Fruit fly (Drosophila melanogaster) whole organism, embryonic: Measurements from ENCODE around the gene fmt.

ENCODE experiments used
- ATbp ChIP-seq: fragments of 200-800 bp; sonication (Bioruptor generic); optimal IDR thresholded peaks from 2 replicates; lab custom pipeline; 2017; ENCODE audit warnings: missing biosample characterization, mild to moderate bottlenecking, missing genetic modification characterization, missing genetic modification reagents
- Adf1 ChIP-seq: fragments of 200-800 bp; sonication (Bioruptor generic); IDR thresholded peaks from 2 replicates; pipeline ENCODE4 v1.3.6; 2022; ENCODE audit warnings: missing biosample characterization, missing genetic modification characterization
- Blimp-1 ChIP-seq: fragments of 200-800 bp; sonication (Bioruptor generic); optimal IDR thresholded peaks from 3 replicates; lab custom pipeline; 2018; ENCODE audit warnings: missing biosample characterization, missing genetic modification characterization, mild to moderate bottlenecking, moderate library complexity, missing genetic modification reagents
- CG13123 ChIP-seq: fragments of 200-800 bp; sonication (Bioruptor generic); optimal IDR thresholded peaks from 2 replicates; lab custom pipeline; 2016; ENCODE audit warnings: missing biosample characterization, missing genetic modification characterization
- CG13775 ChIP-seq: fragments of 200-800 bp; sonication (Bioruptor generic); optimal IDR thresholded peaks from 3 replicates; lab custom pipeline; 2017; ENCODE audit warnings: missing biosample characterization, mild to moderate bottlenecking, missing genetic modification characterization
- CG14441 ChIP-seq: fragments of 200-800 bp; sonication (Bioruptor generic); IDR thresholded peaks from 2 replicates; pipeline ENCODE4 v1.3.6; 2022; ENCODE audit warnings: missing biosample characterization, missing genetic modification characterization
- CG14965 ChIP-seq: fragments of 200-800 bp; sonication (Bioruptor generic); optimal IDR thresholded peaks from 2 replicates; lab custom pipeline; 2016; ENCODE audit warnings: missing biosample characterization, missing genetic modification characterization, borderline replicate concordance
- CG15269 ChIP-seq: fragments of 200-800 bp; sonication (Bioruptor generic); optimal IDR thresholded peaks from 2 replicates; lab custom pipeline; 2018; ENCODE audit warnings: missing biosample characterization, mild to moderate bottlenecking, missing genetic modification characterization, moderate library complexity
- CG1529 ChIP-seq: fragments of 200-800 bp; sonication (Bioruptor generic); optimal IDR thresholded peaks from 3 replicates; lab custom pipeline; 2018; ENCODE audit warnings: missing biosample characterization, missing genetic modification characterization
- CG15514 ChIP-seq: fragments of 200-800 bp; sonication (Bioruptor generic); optimal IDR thresholded peaks from 3 replicates; lab custom pipeline; 2017; ENCODE audit warnings: missing biosample characterization, missing genetic modification characterization, mild to moderate bottlenecking, moderate library complexity, missing genetic modification reagents
- CG16815 ChIP-seq: fragments of 200-800 bp; sonication (Bioruptor generic); optimal IDR thresholded peaks from 3 replicates; lab custom pipeline; 2017; ENCODE audit warnings: missing biosample characterization, mild to moderate bottlenecking, missing genetic modification characterization
- CG16863 ChIP-seq: fragments of 200-800 bp; sonication (Bioruptor generic); optimal IDR thresholded peaks from 3 replicates; lab custom pipeline; 2016; ENCODE audit warnings: missing biosample characterization, missing genetic modification characterization
- CG17568 ChIP-seq: fragments of 200-800 bp; sonication (Bioruptor generic); optimal IDR thresholded peaks from 2 replicates; lab custom pipeline; 2018; ENCODE audit warnings: missing biosample characterization, mild to moderate bottlenecking, missing genetic modification characterization, moderate library complexity
- CG17912 ChIP-seq: fragments of 200-800 bp; sonication (Bioruptor generic); optimal IDR thresholded peaks from 2 replicates; lab custom pipeline; 2018; ENCODE audit warnings: missing biosample characterization, mild to moderate bottlenecking, missing genetic modification characterization
- CG2129 ChIP-seq: fragments of 200-800 bp; sonication (Bioruptor generic); IDR thresholded peaks from 2 replicates; pipeline ENCODE4 v1.3.6; 2022; ENCODE audit warnings: missing biosample characterization, missing genetic modification characterization; ENCODE audit not compliant: partially characterized antibody
- CG2875 ChIP-seq: fragments of 200-800 bp; sonication (Bioruptor generic); optimal IDR thresholded peaks from 2 replicates; lab custom pipeline; 2017; ENCODE audit warnings: missing biosample characterization, mild to moderate bottlenecking, missing genetic modification characterization, missing genetic modification reagents
- CG7987 ChIP-seq: fragments of 200-800 bp; sonication (Bioruptor generic); optimal IDR thresholded peaks from 2 replicates; lab custom pipeline; 2018; ENCODE audit warnings: missing biosample characterization, mild to moderate bottlenecking, missing genetic modification characterization, moderate library complexity
- CG9876 ChIP-seq: fragments of 200-800 bp; sonication (Bioruptor generic); optimal IDR thresholded peaks from 2 replicates; lab custom pipeline; 2016; ENCODE audit warnings: missing biosample characterization, missing genetic modification characterization
- CG9932 ChIP-seq: fragments of 200-800 bp; sonication (Bioruptor generic); IDR thresholded peaks from 2 replicates; pipeline ENCODE4 v1.3.6; 2022; ENCODE audit warnings: missing biosample characterization, missing genetic modification characterization
- CrebB ChIP-seq: fragments of 200-800 bp; sonication (Bioruptor generic); optimal IDR thresholded peaks from 3 replicates; lab custom pipeline; 2018; ENCODE audit warnings: missing biosample characterization, mild to moderate bottlenecking, missing genetic modification characterization
- E2f1 ChIP-seq: fragments of 200-800 bp; sonication (Bioruptor generic); IDR thresholded peaks from 2 replicates; pipeline ENCODE4 v1.3.6; 2022; ENCODE audit warnings: missing biosample characterization, missing genetic modification characterization
- Fer1 ChIP-seq: fragments of 200-800 bp; sonication (Bioruptor generic); optimal IDR thresholded peaks from 2 replicates; lab custom pipeline; 2017; ENCODE audit warnings: missing biosample characterization, mild to moderate bottlenecking, missing genetic modification characterization
- Fer3 ChIP-seq: fragments of 200-800 bp; sonication (Bioruptor generic); optimal IDR thresholded peaks from 2 replicates; lab custom pipeline; 2018; ENCODE audit warnings: missing biosample characterization, mild to moderate bottlenecking, missing genetic modification characterization, moderate library complexity
- H15 ChIP-seq: fragments of 200-800 bp; sonication (Bioruptor generic); IDR thresholded peaks from 3 replicates; pipeline ENCODE4 v1.3.6; 2022; ENCODE audit warnings: missing biosample characterization, missing genetic modification characterization
- H2.0 ChIP-seq: fragments of 200-800 bp; sonication (Bioruptor generic); IDR thresholded peaks from 2 replicates; pipeline ENCODE4 v1.3.6; 2022; ENCODE audit warnings: missing biosample characterization, missing genetic modification characterization
- Hand ChIP-seq: fragments of 200-800 bp; sonication (Bioruptor generic); optimal IDR thresholded peaks from 2 replicates; lab custom pipeline; 2017; ENCODE audit warnings: mild to moderate bottlenecking, missing biosample characterization, missing genetic modification reagents, missing genetic modification characterization
- Hr39 ChIP-seq: fragments of >200 bp; optimal IDR thresholded peaks from 2 replicates; lab custom pipeline; 2017
- MESR4 ChIP-seq: fragments of 200-800 bp; sonication (Bioruptor generic); optimal IDR thresholded peaks from 2 replicates; lab custom pipeline; 2018; ENCODE audit warnings: missing biosample characterization, mild to moderate bottlenecking, missing genetic modification characterization, moderate library complexity
- Myb ChIP-seq: fragments of 200-800 bp; sonication (Bioruptor generic); optimal IDR thresholded peaks from 2 replicates; lab custom pipeline; 2016; ENCODE audit warnings: missing biosample characterization, missing genetic modification characterization
- Neu2 ChIP-seq: fragments of 200-800 bp; sonication (Bioruptor generic); optimal IDR thresholded peaks from 3 replicates; lab custom pipeline; 2016; ENCODE audit warnings: missing biosample characterization, missing genetic modification characterization, borderline replicate concordance
- Xrp1 ChIP-seq: fragments of 200-800 bp; sonication (Bioruptor generic); IDR thresholded peaks from 2 replicates; pipeline ENCODE4 v1.3.6; 2022; ENCODE audit warnings: missing biosample characterization, missing genetic modification characterization
- ab ChIP-seq: fragments of 200-800 bp; sonication (Bioruptor generic); optimal IDR thresholded peaks from 2 replicates; lab custom pipeline; 2016; ENCODE audit warnings: missing biosample characterization, missing genetic modification characterization
- ac ChIP-seq: fragments of 200-800 bp; sonication (Bioruptor generic); optimal IDR thresholded peaks from 3 replicates; lab custom pipeline; 2017; ENCODE audit warnings: missing biosample characterization, mild to moderate bottlenecking, missing genetic modification characterization
- br ChIP-seq: fragments of >200 bp; optimal IDR thresholded peaks from 2 replicates; lab custom pipeline; 2017
- caup ChIP-seq: fragments of 200-800 bp; sonication (Bioruptor generic); optimal IDR thresholded peaks from 3 replicates; lab custom pipeline; 2017; ENCODE audit warnings: missing biosample characterization, mild to moderate bottlenecking, missing genetic modification characterization, moderate library complexity; ENCODE audit not compliant: severe bottlenecking
- chn ChIP-seq: fragments of 200-800 bp; sonication (Bioruptor generic); optimal IDR thresholded peaks from 2 replicates; lab custom pipeline; 2016; ENCODE audit warnings: missing biosample characterization, missing genetic modification characterization
- dpn ChIP-seq, 2 experiments: fragments of 200-800 bp; sonication (Bioruptor generic); optimal IDR thresholded peaks; 3 replicates each; lab custom pipeline; 2016; ENCODE audit warnings: missing biosample characterization in 2 of 2, missing genetic modification characterization in 2 of 2
- fd96Cb ChIP-seq: fragments of 200-800 bp; sonication (Bioruptor generic); optimal IDR thresholded peaks from 2 replicates; lab custom pipeline; 2018; ENCODE audit warnings: missing biosample characterization, mild to moderate bottlenecking, missing genetic modification characterization, moderate library complexity
- gcm2 ChIP-seq: fragments of 200-800 bp; sonication (Bioruptor generic); optimal IDR thresholded peaks from 2 replicates; lab custom pipeline; 2016; ENCODE audit warnings: missing biosample characterization, missing genetic modification characterization
- jigr1 ChIP-seq: fragments of 200-800 bp; sonication (Bioruptor generic); IDR thresholded peaks from 3 replicates; pipeline ENCODE4 v1.3.6; 2022; ENCODE audit warnings: missing biosample characterization, missing genetic modification characterization
- nom ChIP-seq: fragments of 200-800 bp; sonication (Bioruptor generic); optimal IDR thresholded peaks from 2 replicates; lab custom pipeline; 2017; ENCODE audit warnings: missing biosample characterization, missing genetic modification characterization, mild to moderate bottlenecking, moderate library complexity, missing genetic modification reagents
- pho ChIP-seq: fragments of 200-800 bp; sonication (Bioruptor generic); optimal IDR thresholded peaks from 2 replicates; lab custom pipeline; 2016; ENCODE audit warnings: missing biosample characterization, missing genetic modification characterization
- pros ChIP-seq: fragments of 200-800 bp; sonication (Bioruptor generic); optimal IDR thresholded peaks from 3 replicates; lab custom pipeline; 2019; ENCODE audit warnings: missing biosample characterization, mild to moderate bottlenecking, missing genetic modification characterization, moderate library complexity
- repo ChIP-seq: fragments of 200-800 bp; sonication (Bioruptor generic); optimal IDR thresholded peaks from 2 replicates; lab custom pipeline; 2016; ENCODE audit warnings: missing biosample characterization, missing genetic modification characterization
- seq ChIP-seq: fragments of 200-800 bp; sonication (Bioruptor generic); IDR thresholded peaks from 2 replicates; pipeline ENCODE4 v1.3.6; 2022; ENCODE audit warnings: missing biosample characterization, missing genetic modification characterization
- tx ChIP-seq: fragments of 200-800 bp; sonication (Bioruptor generic); optimal IDR thresholded peaks from 2 replicates; lab custom pipeline; 2016; ENCODE audit warnings: missing biosample characterization, missing genetic modification characterization
- unpg ChIP-seq: fragments of 200-800 bp; sonication (Bioruptor generic); optimal IDR thresholded peaks from 3 replicates; lab custom pipeline; 2018; ENCODE audit warnings: missing biosample characterization, mild to moderate bottlenecking, missing genetic modification characterization, moderate library complexity
- usp ChIP-seq: fragments of >200 bp; optimal IDR thresholded peaks from 2 replicates; lab custom pipeline; 2017; ENCODE audit warnings: missing biosample characterization, missing genetic modification characterization
- wek ChIP-seq: fragments of 200-800 bp; sonication (Bioruptor generic); optimal IDR thresholded peaks from 3 replicates; lab custom pipeline; 2018; ENCODE audit warnings: missing biosample characterization, mild to moderate bottlenecking, missing genetic modification characterization, moderate library complexity

Gene fmt

dm6 chr3L:6124616-6125408 is 48.9 kb downstream of the fmt start (continued):
- TF ChIP-seq CG7987 (GFP tag; lab: Kevin White, UChicago), result peak; percentile 94
- TF ChIP-seq MESR4 (GFP tag; lab: Kevin White, UChicago), result peak; percentile 18
- peak; percentile 72 for TF ChIP-seq CG14441 (GFP tag; lab: Robert Waterston, UW)
- TF ChIP-seq CG13123 (GFP tag; lab: Kevin White, UChicago), result peak; percentile 24
- TF ChIP-seq CG15269 (tag; lab: Kevin White, UChicago), result peak; percentile 63
- peak; percentile 26 for TF ChIP-seq Myb (GFP tag; lab: Kevin White, UChicago)
- TF ChIP-seq CG2875, result peak; percentile 84
- TF ChIP-seq caup (GFP tag; lab: Kevin White, UChicago), result peak; percentile 94
- TF ChIP-seq pros, result no peak
- peak; percentile 75 for TF ChIP-seq Fer3
- no peak for TF ChIP-seq Neu2 (GFP tag; lab: Kevin White, UChicago)
- TF ChIP-seq unpg (GFP tag; lab: Kevin White, UChicago), result peak; percentile 76
- no peak for TF ChIP-seq CG2129 (GFP tag; lab: Robert Waterston, UW)
- peak; percentile 59; the same call in 1 of the 2 replicates for TF ChIP-seq CG9932 (GFP tag; lab: Robert Waterston, UW)
- TF ChIP-seq H2.0 (GFP tag; lab: Robert Waterston, UW), result peak; percentile 58; the same call in 1 of the 2 replicates
- peak; percentile 90 for TF ChIP-seq CG17912 (GFP tag; lab: Kevin White, UChicago)
- TF ChIP-seq gcm2 (GFP tag; lab: Kevin White, UChicago), result no peak
- TF ChIP-seq CG13775, result peak; percentile 62
- no peak for TF ChIP-seq br (lab: Kevin White, UChicago)
- no peak for TF ChIP-seq Hand (GFP tag; lab: Kevin White, UChicago)
- peak; percentile 89 for TF ChIP-seq wek
- no peak for TF ChIP-seq ab
- peak; percentile 42 for TF ChIP-seq Blimp-1 (GFP tag; lab: Kevin White, UChicago)
- TF ChIP-seq Fer1, result peak; percentile 89
- peak; percentile 81 for TF ChIP-seq ATbp (GFP tag; lab: Kevin White, UChicago)
- TF ChIP-seq CG14965, result peak; percentile 23
- peak; percentile 16 for TF ChIP-seq CG9876 (GFP tag; lab: Kevin White, UChicago)
- peak; percentile 79 for TF ChIP-seq seq (GFP tag; lab: Robert Waterston, UW)
- TF ChIP-seq repo (GFP tag; lab: Kevin White, UChicago), result peak; percentile 64
- TF ChIP-seq pho (GFP tag; lab: Kevin White, UChicago), result peak; percentile 23
- TF ChIP-seq ac, result peak; percentile 49
- peak; percentile 80 for TF ChIP-seq CG15514
- no peak for TF ChIP-seq Hr39 (lab: Kevin White, UChicago)
- peak; percentile 32 for TF ChIP-seq fd96Cb (tag; lab: Kevin White, UChicago)
- TF ChIP-seq E2f1 (GFP tag; lab: Robert Waterston, UW), result peak; percentile 74
- peak; percentile 17 for TF ChIP-seq CG16815 (GFP tag; lab: Kevin White, UChicago)
- peak; percentile 30; the same call in 1 of the 2 replicates for TF ChIP-seq Adf1 (GFP tag; lab: Robert Waterston, UW)
- TF ChIP-seq usp (GFP tag; lab: Kevin White, UChicago), result no peak
- TF ChIP-seq CrebB (tag; lab: Kevin White, UChicago), result peak; percentile 65
- peak; percentile 83 for TF ChIP-seq H15 (GFP tag; lab: Robert Waterston, UW)
- no peak for TF ChIP-seq tx (GFP tag; lab: Kevin White, UChicago)
- TF ChIP-seq jigr1 (GFP tag; lab: Robert Waterston, UW), result no peak
- TF ChIP-seq CG1529 (GFP tag; lab: Kevin White, UChicago), result peak; percentile 46
- peak; percentile 38 to 91 for TF ChIP-seq dpn (GFP tag; optimal IDR thresholded peaks at IDR 0.05; lab: Kevin White, UChicago)
- peak; percentile 25 for TF ChIP-seq CG16863 (GFP tag; lab: Kevin White, UChicago)
- peak; percentile 79 for TF ChIP-seq CG17568 (GFP tag; lab: Kevin White, UChicago)
- peak; percentile 41 for TF ChIP-seq Xrp1
- no peak for TF ChIP-seq chn (GFP tag; lab: Kevin White, UChicago)
- no peak for TF ChIP-seq nom (GFP tag; lab: Kevin White, UChicago)
